Worm (Caenorhabditis elegans) whole organism, L4/young adult: ENCODE data around the gene srsx-35.

Experiments used
- W03F9.2 ChIP-seq: fragments of 150-350 bp; optimal IDR thresholded peaks from 2 replicates; lab custom pipeline; 2014; ENCODE audit warnings: missing biosample characterization, missing genetic modification characterization
- dao-5 ChIP-seq: sonication (generic microtip); optimal IDR thresholded peaks from 2 replicates; lab custom pipeline; 2016; ENCODE audit warnings: missing genotype, missing genetic modification characterization, moderate library complexity, missing compliant biosample characterization
- him-1 ChIP-seq: sonication (generic microtip); optimal IDR thresholded peaks from 2 replicates; lab custom pipeline; 2016; ENCODE audit warnings: missing genotype, missing genetic modification reagents, missing genetic modification characterization, missing compliant biosample characterization

The srsx-35 gene

DNA sequence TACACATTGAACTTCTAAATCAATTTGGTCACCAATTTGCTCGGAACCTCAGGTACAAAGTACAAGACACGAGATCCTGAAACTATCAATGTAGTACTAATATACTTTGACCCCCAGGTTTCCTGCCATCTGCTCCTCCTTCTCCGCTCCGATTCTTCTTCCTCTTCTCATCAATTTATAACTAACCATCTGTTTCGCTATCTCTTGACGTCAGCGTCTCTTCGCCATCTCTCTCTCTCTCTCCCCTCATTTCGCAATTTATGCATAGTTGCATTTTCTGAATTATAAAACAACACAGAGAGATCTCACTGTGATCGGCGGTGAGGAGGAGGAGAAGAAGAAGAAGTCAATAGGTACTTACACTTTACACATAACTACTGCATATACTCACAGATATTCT lies 30.5 kb downstream of the srsx-35 start:
- TF ChIP-seq W03F9.2 (tag; lab: Kevin White, UChicago) = no peak
- no peak for TF ChIP-seq dao-5 (tag; lab: Kevin White, UChicago)
- no peak for TF ChIP-seq him-1 (tag; lab: Kevin White, UChicago)

- no peak for TF ChIP-seq dao-5 (tag; lab: Kevin White, UChicago)
- TF ChIP-seq him-1 (tag; lab: Kevin White, UChicago) = no peak
- no peak for TF ChIP-seq W03F9.2 (tag; lab: Kevin White, UChicago)
Measured at ce11 chrV:20712318-20712993, 31.2 kb downstream of the srsx-35 start.

DNA sequence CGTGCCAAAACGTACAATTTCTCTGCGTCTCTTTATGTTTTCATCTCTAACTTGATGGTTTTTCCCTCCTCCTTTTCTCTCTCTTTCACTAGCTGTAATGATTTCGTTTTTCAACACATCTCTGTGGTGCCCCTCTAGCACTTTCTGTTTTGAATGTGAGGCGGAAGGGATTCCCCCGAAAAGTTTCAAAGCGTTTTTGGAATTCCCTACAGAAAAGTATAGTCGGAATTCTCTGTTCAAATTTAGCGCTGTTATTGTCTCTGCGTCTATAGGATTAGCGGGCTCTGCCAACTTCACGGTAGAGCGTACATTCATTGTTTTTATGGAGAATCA lies 31.7 kb downstream of the srsx-35 start:
- TF ChIP-seq dao-5 (tag; lab: Kevin White, UChicago) = no peak
- TF ChIP-seq him-1 (tag; lab: Kevin White, UChicago) = no peak
- peak; percentile 6 for TF ChIP-seq W03F9.2 (tag; lab: Kevin White, UChicago)

- no peak for TF ChIP-seq W03F9.2 (tag; lab: Kevin White, UChicago)
- no peak for TF ChIP-seq dao-5 (tag; lab: Kevin White, UChicago)
- TF ChIP-seq him-1 (tag; lab: Kevin White, UChicago) = no peak
Measured at ce11 chrV:20713620-20714019, 32.4 kb downstream of the srsx-35 start, which contains the start of gene Y44A6C.1. Y44A6C.1 (plus strand) TSS chrV:20713920.

DNA sequence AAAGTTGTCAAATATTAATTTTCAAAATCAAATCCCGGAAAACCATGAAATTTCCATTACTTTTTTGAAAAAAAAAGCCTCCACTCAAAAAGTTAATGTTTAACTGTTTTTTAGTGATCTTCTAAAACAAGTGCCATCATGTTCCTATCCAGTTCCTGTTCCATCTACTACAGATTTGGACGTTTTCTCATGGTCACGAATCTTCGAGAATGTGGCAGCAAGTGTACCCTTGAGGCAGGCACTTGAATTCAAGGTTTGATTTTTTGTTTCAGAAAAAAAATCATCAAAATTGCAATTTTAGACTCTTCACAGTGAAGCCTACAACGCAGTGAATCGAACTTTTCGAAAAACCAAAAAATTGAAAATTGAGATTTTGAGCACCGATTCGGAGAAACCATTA lies 33.3 kb downstream of the srsx-35 start:
- no peak for TF ChIP-seq him-1 (tag; lab: Kevin White, UChicago)
- no peak for TF ChIP-seq W03F9.2 (tag; lab: Kevin White, UChicago)
- no peak for TF ChIP-seq dao-5 (tag; lab: Kevin White, UChicago)

ce11 chrV:20716267-20716666 lies 35.0 kb downstream of the srsx-35 start:
- TF ChIP-seq W03F9.2 (tag; lab: Kevin White, UChicago) (no peak), him-1 (tag; lab: Kevin White, UChicago) (no peak), dao-5 (tag; lab: Kevin White, UChicago) (no peak)

DNA sequence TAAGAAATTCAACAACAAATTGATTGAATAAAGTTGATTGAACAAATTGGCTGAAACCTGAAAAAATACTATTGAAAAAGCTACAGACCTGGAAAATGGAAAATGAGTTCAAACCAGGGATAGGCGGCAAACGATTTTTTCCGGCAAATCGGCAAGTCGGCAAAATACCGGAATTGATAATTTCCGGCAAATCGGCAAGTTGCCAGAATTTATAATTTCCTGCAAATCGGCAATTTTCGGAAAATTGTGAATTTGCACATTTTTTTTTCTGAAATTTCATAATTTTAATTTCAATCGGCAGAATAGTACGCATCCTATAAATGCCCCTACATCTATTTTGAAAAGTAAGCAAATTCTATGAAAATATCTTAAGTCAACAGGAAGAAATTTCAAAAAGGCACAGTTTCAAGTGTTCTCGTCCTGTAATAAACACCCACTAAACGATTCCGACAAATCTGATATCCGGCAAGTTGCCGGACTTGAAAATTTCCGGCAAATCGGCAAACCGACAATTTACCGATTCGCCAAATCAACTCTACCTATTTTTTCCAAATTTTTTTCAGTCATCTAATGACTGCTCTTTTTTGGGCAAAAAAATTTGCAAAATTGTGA lies 35.7 kb downstream of the srsx-35 start:
- TF ChIP-seq dao-5 (tag; lab: Kevin White, UChicago) = no peak
- TF ChIP-seq him-1 (tag; lab: Kevin White, UChicago) = no peak
- TF ChIP-seq W03F9.2 (tag; lab: Kevin White, UChicago) = no peak

DNA sequence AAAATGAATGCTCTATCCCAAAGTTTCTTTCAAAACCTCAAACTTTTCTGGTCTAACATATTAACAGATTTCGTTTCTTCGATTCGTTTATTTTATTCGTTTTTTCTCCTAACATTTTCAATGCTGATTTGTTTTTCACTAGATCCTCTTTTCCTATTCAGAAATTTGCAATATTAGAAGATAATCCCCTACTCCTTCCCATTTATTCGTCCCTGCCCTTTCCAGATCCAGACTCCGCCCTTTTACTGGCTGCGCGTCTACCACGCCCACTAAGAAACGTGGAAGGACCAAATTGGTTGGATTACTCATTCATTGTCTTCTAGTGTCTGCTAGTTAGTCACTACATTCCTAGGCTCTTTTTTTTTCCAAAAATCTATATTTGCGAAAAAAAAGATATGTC lies 40.7 kb downstream of the srsx-35 start, which contains the start of gene Y44A6C.2:
Gene Y44A6C.2 (plus strand): TSS at position 301 of the 400 bp plus-strand sequence.
- TF ChIP-seq him-1 (tag; lab: Kevin White, UChicago) = no peak
- no peak for TF ChIP-seq W03F9.2 (tag; lab: Kevin White, UChicago)
- TF ChIP-seq dao-5 (tag; lab: Kevin White, UChicago) = no peak

DNA sequence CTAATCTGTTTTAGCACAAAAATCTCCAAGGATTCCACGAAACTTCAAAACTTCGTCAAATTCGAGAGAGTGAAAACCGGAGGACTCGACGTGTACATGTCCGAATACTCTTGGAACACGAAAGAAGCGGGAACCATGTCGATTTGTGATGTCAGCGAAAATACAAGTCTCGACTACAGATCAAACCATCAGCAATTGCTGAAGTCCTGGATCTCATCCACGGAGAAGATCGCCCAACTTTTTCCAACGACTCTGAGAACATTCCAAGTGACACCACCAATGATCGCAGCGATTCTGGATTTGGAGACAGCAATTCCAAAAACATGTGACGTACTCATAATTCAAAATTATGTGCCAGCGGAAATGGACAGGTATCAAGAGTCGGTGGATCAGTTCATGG lies 41.2 kb downstream of the srsx-35 start:
- no peak for TF ChIP-seq dao-5 (tag; lab: Kevin White, UChicago)
- TF ChIP-seq W03F9.2 (tag; lab: Kevin White, UChicago) = no peak
- no peak for TF ChIP-seq him-1 (tag; lab: Kevin White, UChicago)

DNA sequence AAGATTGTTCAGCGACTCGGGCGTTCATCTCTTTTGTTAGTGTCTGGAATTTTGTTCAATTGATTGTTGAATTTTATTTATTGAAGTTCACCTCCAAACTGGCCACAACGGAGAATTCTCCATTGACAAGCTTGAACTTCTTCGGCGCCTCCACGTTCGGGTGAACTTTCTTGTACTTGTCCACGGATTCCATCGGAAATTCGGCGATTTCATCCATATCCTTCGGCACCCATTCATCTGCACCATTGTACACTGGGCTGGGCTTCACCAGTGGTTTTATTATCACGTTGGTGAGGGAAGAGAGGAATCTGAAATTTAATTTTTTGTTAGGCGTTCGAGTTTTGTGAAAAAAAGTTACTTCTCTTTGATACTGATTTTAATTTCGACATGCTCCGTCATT lies 46.2 kb downstream of the srsx-35 start:
- TF ChIP-seq dao-5 (tag; lab: Kevin White, UChicago) = no peak
- no peak for TF ChIP-seq him-1 (tag; lab: Kevin White, UChicago)

DNA sequence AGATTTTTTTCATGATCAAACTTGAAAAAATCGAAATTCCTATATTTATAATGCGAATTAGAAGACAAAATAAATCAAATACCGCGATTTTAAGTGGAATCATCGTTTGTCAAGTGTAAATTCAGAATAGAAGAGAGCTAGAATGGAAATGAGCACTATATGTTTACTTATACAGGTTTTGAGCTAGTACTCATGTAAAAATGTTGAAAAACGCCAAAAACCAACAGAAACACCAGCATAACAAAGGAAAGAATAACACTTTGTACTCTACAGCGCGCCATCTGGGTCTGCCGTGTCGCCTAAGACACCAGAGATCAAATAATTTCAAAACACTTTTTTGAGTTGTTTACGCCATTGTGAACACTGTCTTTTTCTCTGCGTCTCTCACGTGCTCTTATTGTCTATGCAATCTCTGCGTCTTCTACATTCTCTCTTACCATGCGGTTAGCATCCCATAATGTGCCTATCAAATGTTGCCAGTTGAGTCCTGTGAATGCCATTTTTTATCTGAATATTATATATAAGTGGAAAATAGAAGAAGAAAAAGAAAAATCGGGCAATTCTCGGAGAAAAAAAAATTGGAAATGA lies 47.6 kb downstream of the srsx-35 start, which contains the start of gene ipla-3:
Gene ipla-3 (minus strand): TSS at position 510 of the 588 bp plus-strand sequence.
- TF ChIP-seq W03F9.2 (tag; lab: Kevin White, UChicago) (peak; percentile 44), him-1 (tag; lab: Kevin White, UChicago) (no peak), dao-5 (tag; lab: Kevin White, UChicago) (no peak)

ce11 chrV:20731787-20732186 lies 50.6 kb downstream of the srsx-35 start, which contains the start of gene srxa-1:
srxa-1 (plus strand) TSS chrV:20732087.
- TF ChIP-seq W03F9.2 (tag; lab: Kevin White, UChicago) = no peak
- TF ChIP-seq him-1 (tag; lab: Kevin White, UChicago) = no peak
- no peak for TF ChIP-seq dao-5 (tag; lab: Kevin White, UChicago)
